Worm (Caenorhabditis elegans) whole organism, L4 larva: ENCODE measurements around the gene srt-5.

Source experiments
- F49E8.2 ChIP-seq: sonication (generic microtip); optimal IDR thresholded peaks from 2 replicates; lab custom pipeline; 2016; ENCODE audit warnings: missing compliant biosample characterization, mild to moderate bottlenecking, missing genetic modification characterization, borderline replicate concordance
- R02D3.7 ChIP-seq: fragments of 150-350 bp; sonication (generic microtip); optimal IDR thresholded peaks from 3 replicates; lab custom pipeline; 2014; ENCODE audit warnings: missing biosample characterization, missing genetic modification characterization
- T20F7.1 ChIP-seq: fragments of 200-800 bp; sonication (Bioruptor generic); optimal IDR thresholded peaks from 2 replicates; lab custom pipeline; 2018; ENCODE audit warnings: mild to moderate bottlenecking, missing genetic modification characterization, missing compliant biosample characterization
- Y48G9A.11 ChIP-seq: fragments of 200-800 bp; sonication (Bioruptor generic); IDR thresholded peaks from 2 replicates; pipeline ENCODE4 v1.3.6; 2022; ENCODE audit warnings: missing genetic modification reagents, missing genetic modification characterization, missing compliant biosample characterization
- Y5F2A.4 ChIP-seq: fragments of 200-800 bp; sonication (Bioruptor generic); optimal IDR thresholded peaks from 2 replicates; lab custom pipeline; 2018; ENCODE audit warnings: mild to moderate bottlenecking, missing genetic modification characterization, missing compliant biosample characterization
- Y75B8A.6 ChIP-seq: fragments of 200-800 bp; sonication (Bioruptor generic); IDR thresholded peaks from 2 replicates; pipeline ENCODE4 v1.3.6; 2022; ENCODE audit warnings: missing genetic modification reagents, missing genetic modification characterization, missing compliant biosample characterization
- aha-1 ChIP-seq: fragments of 150-350 bp; peaks from one replicate; lab custom pipeline; 2014; ENCODE audit warnings: missing biosample characterization, missing genetic modification characterization
- ceh-28 ChIP-seq: fragments of 150-350 bp; optimal IDR thresholded peaks from 2 replicates; lab custom pipeline; 2014; ENCODE audit warnings: missing biosample characterization, missing genetic modification reagents, missing genetic modification characterization
- ceh-62 ChIP-seq: sonication (generic microtip); optimal IDR thresholded peaks from 2 replicates; lab custom pipeline; 2017; ENCODE audit warnings: missing biosample characterization, missing genetic modification characterization
- cey-2 ChIP-seq: sonication (generic microtip); optimal IDR thresholded peaks from 3 replicates; lab custom pipeline; 2017; ENCODE audit warnings: missing genetic modification characterization, mild to moderate bottlenecking, missing compliant biosample characterization, antibody characterized with exemption, borderline replicate concordance; ENCODE audit not compliant: insufficient read depth
- ctbp-1 ChIP-seq: fragments of 200-800 bp; sonication (Bioruptor generic); IDR thresholded peaks from 2 replicates; pipeline ENCODE4 v1.3.6; 2022; ENCODE audit warnings: missing genetic modification reagents, missing genetic modification characterization, missing compliant biosample characterization
- daf-12 ChIP-seq: fragments of 150-350 bp; optimal IDR thresholded peaks from 2 replicates; lab custom pipeline; 2014; ENCODE audit warnings: missing biosample characterization, missing genetic modification reagents, missing genetic modification characterization
- daf-8 ChIP-seq: fragments of 200-800 bp; sonication (Bioruptor generic); IDR thresholded peaks from 2 replicates; pipeline ENCODE4 v1.3.6; 2022; ENCODE audit warnings: missing genetic modification characterization, missing compliant biosample characterization
- dmd-6 ChIP-seq: fragments of 200-800 bp; sonication (Bioruptor generic); IDR thresholded peaks from 2 replicates; pipeline ENCODE4 v1.3.6; 2022; ENCODE audit warnings: missing genetic modification reagents, missing genetic modification characterization, missing compliant biosample characterization
- dmd-9 ChIP-seq: fragments of 200-800 bp; sonication (Bioruptor generic); IDR thresholded peaks from 2 replicates; pipeline ENCODE4 v1.3.6; 2022; ENCODE audit warnings: missing genetic modification reagents, missing genetic modification characterization, missing compliant biosample characterization
- dve-1 ChIP-seq: sonication (generic microtip); optimal IDR thresholded peaks from 2 replicates; lab custom pipeline; 2017; ENCODE audit warnings: antibody characterized with exemption, mild to moderate bottlenecking, missing genetic modification characterization, missing compliant biosample characterization; ENCODE audit not compliant: insufficient read depth
- egl-27 ChIP-seq: sonication (generic microtip); optimal IDR thresholded peaks from 3 replicates; lab custom pipeline; 2017; ENCODE audit warnings: missing biosample characterization, missing genetic modification reagents, missing genetic modification characterization
- egl-43 ChIP-seq: fragments of 200-800 bp; sonication (Bioruptor generic); IDR thresholded peaks from 2 replicates; pipeline ENCODE4 v1.3.6; 2022; ENCODE audit warnings: missing genetic modification reagents, missing genetic modification characterization, missing compliant biosample characterization
- fkh-10 ChIP-seq: fragments of 150-350 bp; optimal IDR thresholded peaks from 2 replicates; lab custom pipeline; 2014; ENCODE audit warnings: missing biosample characterization, missing genetic modification reagents, missing genetic modification characterization
- lin-1 ChIP-seq: fragments of 200-800 bp; sonication (Bioruptor generic); IDR thresholded peaks from 2 replicates; pipeline ENCODE4 v1.3.6; 2022; ENCODE audit warnings: missing genetic modification reagents, missing genetic modification characterization, missing compliant biosample characterization
- lin-29 ChIP-seq: fragments of 200-800 bp; sonication (Bioruptor generic); IDR thresholded peaks from 2 replicates; pipeline ENCODE4 v1.3.6; 2022; ENCODE audit warnings: missing genetic modification reagents, missing genetic modification characterization, missing compliant biosample characterization
- lin-38 ChIP-seq: fragments of 200-800 bp; sonication (Bioruptor generic); IDR thresholded peaks from 2 replicates; pipeline ENCODE4 v1.3.6; 2022; ENCODE audit warnings: missing genetic modification reagents, missing genetic modification characterization, missing compliant biosample characterization
- lir-3 ChIP-seq: sonication (generic microtip); optimal IDR thresholded peaks from 2 replicates; lab custom pipeline; 2016; ENCODE audit warnings: mild to moderate bottlenecking, missing genetic modification characterization, missing compliant biosample characterization
- lsy-2 ChIP-seq, 2 experiments: fragments of 150-350 bp in 1 of 2; sonication (generic microtip) in 1 of 2; optimal IDR thresholded peaks; 2 replicates each; lab custom pipeline; 2014 to 2017; ENCODE audit warnings: missing biosample characterization in 2 of 2, missing genetic modification characterization in 2 of 2
- madf-5 ChIP-seq, 2 experiments: fragments of 200-800 bp; sonication (Bioruptor generic); IDR thresholded peaks; 2 replicates each; pipeline ENCODE4 v1.3.6; 2022; ENCODE audit warnings: missing compliant biosample characterization in 2 of 2, missing genetic modification characterization in 2 of 2
- mdl-1 ChIP-seq, 2 experiments: fragments of 150-350 bp in 1 of 2; sonication (generic microtip) in 1 of 2; optimal IDR thresholded peaks; 2 replicates each; lab custom pipeline; 2014 to 2017; ENCODE audit warnings: missing biosample characterization in 2 of 2, missing genetic modification characterization in 2 of 2
- mes-2 ChIP-seq: sonication (generic microtip); optimal IDR thresholded peaks from 2 replicates; lab custom pipeline; 2016; ENCODE audit warnings: missing genotype, mild to moderate bottlenecking, missing genetic modification characterization, missing compliant biosample characterization; ENCODE audit not compliant: poor library complexity, severe bottlenecking
- nhr-102 ChIP-seq: sonication (generic microtip); optimal IDR thresholded peaks from 2 replicates; lab custom pipeline; 2016; ENCODE audit warnings: mild to moderate bottlenecking, missing genetic modification characterization, moderate library complexity, missing compliant biosample characterization
- nhr-28 ChIP-seq: fragments of 150-350 bp; optimal IDR thresholded peaks from 2 replicates; lab custom pipeline; 2014; ENCODE audit warnings: missing biosample characterization, missing genetic modification characterization
- nhr-41 ChIP-seq: fragments of 200-800 bp; sonication (Bioruptor generic); IDR thresholded peaks from 2 replicates; pipeline ENCODE4 v1.3.6; 2022; ENCODE audit warnings: missing genetic modification reagents, missing genetic modification characterization, missing compliant biosample characterization
- nhr-48 ChIP-seq: sonication (generic microtip); optimal IDR thresholded peaks from 2 replicates; lab custom pipeline; 2016; ENCODE audit warnings: mild to moderate bottlenecking, missing genetic modification characterization, missing compliant biosample characterization
- nhr-77 ChIP-seq: fragments of 150-350 bp; optimal IDR thresholded peaks from 2 replicates; lab custom pipeline; 2014; ENCODE audit warnings: missing biosample characterization, missing genetic modification characterization
- pqm-1 ChIP-seq: sonication (generic microtip); optimal IDR thresholded peaks from 2 replicates; lab custom pipeline; 2017; ENCODE audit warnings: missing biosample characterization, missing genetic modification characterization
- rbr-2 ChIP-seq: sonication (generic microtip); optimal IDR thresholded peaks from 2 replicates; lab custom pipeline; 2016; ENCODE audit warnings: missing genotype, missing genetic modification characterization, missing compliant biosample characterization
- snpc-4 ChIP-seq: fragments of 150-350 bp; optimal IDR thresholded peaks from 2 replicates; lab custom pipeline; 2014; ENCODE audit warnings: missing biosample characterization, missing genetic modification characterization
- unc-39 ChIP-seq: sonication (generic microtip); optimal IDR thresholded peaks from 2 replicates; lab custom pipeline; 2017; ENCODE audit warnings: missing biosample characterization, missing genetic modification characterization
- unc-62 ChIP-seq, 3 experiments: fragments of 150-350 bp in 1 of 3; sonication (generic microtip); optimal IDR thresholded peaks in 2 of 3; peaks in 1 of 3; 1 replicate in 1 of 3; 2 replicates in 2 of 3; lab custom pipeline; 2014 to 2017; ENCODE audit warnings: missing biosample characterization in 3 of 3, missing genetic modification characterization in 3 of 3, missing genetic modification reagents in 3 of 3, missing genotype in 1 of 3
- zfp-2 ChIP-seq: sonication (generic microtip); optimal IDR thresholded peaks from 2 replicates; lab custom pipeline; 2016; ENCODE audit warnings: mild to moderate bottlenecking, missing genetic modification characterization, missing compliant biosample characterization

The srt-5 gene

ce11 chrV:3114973-3115372 is 34.3 kb upstream of the srt-5 start, which contains the start of gene Y73C8C.3 (continued):
- TF ChIP-seq nhr-77 (tag; lab: Kevin White, UChicago) (no peak), lin-1 (GFP tag; lab: Robert Waterston, UW) (no peak), lin-38 (GFP tag; lab: Robert Waterston, UW) (no peak), nhr-41 (no peak)

- TF ChIP-seq aha-1 (tag; lab: Kevin White, UChicago) = no peak
- TF ChIP-seq daf-12 (tag; lab: Kevin White, UChicago) = no peak
- TF ChIP-seq mdl-1 (tag; optimal IDR thresholded peaks at IDR 0.05; lab: Kevin White, UChicago) = no peak
- no peak for TF ChIP-seq nhr-48 (tag; lab: Kevin White, UChicago)
- TF ChIP-seq egl-27 (tag; lab: Kevin White, UChicago) = no peak
- no peak for TF ChIP-seq ceh-62 (tag; lab: Kevin White, UChicago)
- no peak for TF ChIP-seq cey-2
- TF ChIP-seq dve-1 (tag; lab: Kevin White, UChicago) = no peak
- no peak for TF ChIP-seq F49E8.2 (tag; lab: Kevin White, UChicago)
- no peak for TF ChIP-seq dmd-6
- TF ChIP-seq zfp-2 (tag; lab: Kevin White, UChicago) = no peak
- no peak for TF ChIP-seq fkh-10 (GFP tag; lab: Kevin White, UChicago)
Observed at ce11 chrV:3113751-3114150, 33.1 kb upstream of the srt-5 start, which contains the start of gene Y73C8C.8. Gene Y73C8C.8, minus strand, starts transcription at chrV:3113851.

ce11 chrV:3112198-3112597 is 31.5 kb upstream of the srt-5 start:
- TF ChIP-seq ceh-28 (tag; lab: Kevin White, UChicago) (no peak), pqm-1 (tag; lab: Kevin White, UChicago) (peak; percentile 66), madf-5 (GFP tag; IDR thresholded peaks at IDR 0.05; lab: Robert Waterston, UW) (no peak), nhr-28 (tag; lab: Kevin White, UChicago) (peak; percentile 85), unc-62 (GFP tag; optimal IDR thresholded peaks at IDR 0.05 in 1 of 2; lab: Kevin White, UChicago) (peak in 1 of 2 experiments; percentile 53), unc-62 (tag; optimal IDR thresholded peaks at IDR 0.05; lab: Kevin White, UChicago) (no peak), rbr-2 (tag; lab: Kevin White, UChicago) (no peak)

ce11 chrV:3107450-3107849 is 26.8 kb upstream of the srt-5 start, which contains the start of gene str-68:
Gene str-68, minus strand, starts transcription at chrV:3107550.
- TF ChIP-seq egl-43 (GFP tag; lab: Robert Waterston, UW) (no peak), mes-2 (tag; lab: Kevin White, UChicago) (no peak), R02D3.7 (tag; lab: Kevin White, UChicago) (no peak), lir-3 (tag; lab: Kevin White, UChicago) (no peak), daf-8 (GFP tag; lab: Robert Waterston, UW) (no peak), T20F7.1 (GFP tag; lab: Kevin White, UChicago) (no peak), Y5F2A.4 (GFP tag; lab: Kevin White, UChicago) (no peak), lsy-2 (tag; optimal IDR thresholded peaks at IDR 0.05; lab: Kevin White, UChicago) (no peak), dmd-9 (GFP tag; lab: Robert Waterston, UW) (no peak), nhr-102 (no peak), Y48G9A.11 (no peak), Y75B8A.6 (GFP tag; lab: Robert Waterston, UW) (no peak), unc-39 (no peak), lin-29 (GFP tag; lab: Robert Waterston, UW) (no peak), snpc-4 (no peak), ctbp-1 (GFP tag; lab: Robert Waterston, UW) (no peak)
